Worm (Caenorhabditis elegans): ENCODE data around the gene thn-6.

DNA sequence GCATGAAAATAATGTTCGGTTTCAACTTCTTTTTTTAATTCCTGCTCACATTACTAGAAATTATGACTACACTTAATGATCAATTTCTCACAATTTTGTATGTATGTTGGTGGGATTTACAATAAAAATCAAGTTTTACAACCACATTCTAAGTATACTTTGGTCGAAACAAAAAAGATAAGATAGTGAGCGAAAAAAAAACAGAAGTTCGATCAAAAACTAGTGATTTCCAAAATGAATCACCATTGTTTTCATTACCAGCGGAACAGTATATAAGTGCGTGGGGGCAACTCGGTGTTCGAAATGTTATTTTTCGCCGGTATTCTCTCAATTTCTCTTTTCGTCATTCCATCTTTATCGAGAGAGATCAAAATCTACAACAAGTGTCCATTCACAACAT is 1.8 kb downstream of the thn-6 start, which contains the start of gene thn-5:
- TF ChIP-seq ceh-28 (tag; optimal IDR thresholded peaks at IDR 0.05) (no peak), nhr-77 (tag; optimal IDR thresholded peaks at IDR 0.05) (no peak), mml-1 (tag; optimal IDR thresholded peaks at IDR 0.05) (no peak), zag-1 (tag; optimal IDR thresholded peaks at IDR 0.05) (no peak), nhr-12 (tag; optimal IDR thresholded peaks at IDR 0.05) (no peak), unc-62 (GFP tag; optimal IDR thresholded peaks at IDR 0.05) (no peak), snpc-4 (tag; optimal IDR thresholded peaks at IDR 0.05) (no peak), unc-39 (tag; optimal IDR thresholded peaks at IDR 0.05) (no peak), mdl-1 (tag; optimal IDR thresholded peaks at IDR 0.05) (no peak), daf-12 (tag; optimal IDR thresholded peaks at IDR 0.05) (no peak), fkh-10 (GFP tag; optimal IDR thresholded peaks at IDR 0.05) (no peak)
